Fruit fly (Drosophila melanogaster): ENCODE measurements around the gene dyl.

- no peak for TF ChIP-seq EcR (GFP tag; optimal IDR thresholded peaks at IDR 0.05)
- TF ChIP-seq CG8478 (optimal IDR thresholded peaks at IDR 0.05): no peak
- TF ChIP-seq psq (optimal IDR thresholded peaks at IDR 0.05): no peak
- no peak for TF ChIP-seq pan (optimal IDR thresholded peaks at IDR 0.05)
- TF ChIP-seq Dll (optimal IDR thresholded peaks at IDR 0.05): no peak
Measured at dm6 chr3L:4346379-4346778, 38.9 kb upstream of the dyl start.

Data from whole organism.